Worm (Caenorhabditis elegans) whole organism, young adult: ENCODE measurements around the gene C32H11.3.

Source experiments
- B0019.2 ChIP-seq: fragments of 200-800 bp; sonication (Bioruptor generic); conservative IDR thresholded peaks from 2 replicates; pipeline ENCODE4 v1.3.6; 2022; ENCODE audit warnings: missing genetic modification reagents, missing genetic modification characterization, missing compliant biosample characterization
- F57A8.1 ChIP-seq: fragments of 200-800 bp; sonication (Bioruptor generic); optimal IDR thresholded peaks from 2 replicates; lab custom pipeline; 2018; ENCODE audit warnings: mild to moderate bottlenecking, missing genetic modification characterization, moderate library complexity, missing compliant biosample characterization
- Y56A3A.18 ChIP-seq: fragments of 200-800 bp; sonication (Bioruptor generic); IDR thresholded peaks from 2 replicates; pipeline ENCODE4 v1.3.6; 2022; ENCODE audit warnings: missing genetic modification reagents, missing genetic modification characterization, missing compliant biosample characterization
- akir-1 ChIP-seq: fragments of 200-800 bp; sonication (Bioruptor generic); optimal IDR thresholded peaks from 2 replicates; lab custom pipeline; 2018; ENCODE audit warnings: mild to moderate bottlenecking, missing genetic modification characterization, moderate library complexity, missing compliant biosample characterization
- ccch-3 ChIP-seq: fragments of 200-800 bp; sonication (Bioruptor generic); optimal IDR thresholded peaks from 2 replicates; lab custom pipeline; 2018; ENCODE audit warnings: mild to moderate bottlenecking, missing genetic modification characterization, missing compliant biosample characterization
- dox-1 ChIP-seq: fragments of 200-800 bp; sonication (Bioruptor generic); IDR thresholded peaks from 2 replicates; pipeline ENCODE4 v1.3.6; 2022; ENCODE audit warnings: missing genetic modification reagents, missing genetic modification characterization, missing compliant biosample characterization
- hlh-12 ChIP-seq: sonication (generic microtip); optimal IDR thresholded peaks from 2 replicates; lab custom pipeline; 2016; ENCODE audit warnings: missing genetic modification characterization, missing compliant biosample characterization
- hlh-26 ChIP-seq: fragments of 200-800 bp; sonication (Bioruptor generic); conservative IDR thresholded peaks from 2 replicates; pipeline ENCODE4 v1.3.6; 2022; ENCODE audit warnings: missing genetic modification reagents, missing genetic modification characterization, missing compliant biosample characterization
- lag-1 ChIP-seq: fragments of 200-800 bp; sonication (Bioruptor generic); IDR thresholded peaks from 2 replicates; pipeline ENCODE4 v1.3.6; 2022; ENCODE audit warnings: missing genetic modification reagents, missing genetic modification characterization, missing compliant biosample characterization
- lin-54 ChIP-seq: fragments of 200-800 bp; sonication (Bioruptor generic); optimal IDR thresholded peaks from 2 replicates; lab custom pipeline; 2018; ENCODE audit warnings: mild to moderate bottlenecking, missing genetic modification characterization, missing compliant biosample characterization
- lsl-1 ChIP-seq: fragments of 200-800 bp; sonication (Bioruptor generic); optimal IDR thresholded peaks from 2 replicates; lab custom pipeline; 2018; ENCODE audit warnings: mild to moderate bottlenecking, missing genetic modification characterization, moderate library complexity, missing compliant biosample characterization
- madf-6 ChIP-seq: fragments of 200-800 bp; sonication (Bioruptor generic); IDR thresholded peaks from 2 replicates; pipeline ENCODE4 v1.3.6; 2022; ENCODE audit warnings: missing genetic modification reagents, missing genetic modification characterization, missing compliant biosample characterization
- unc-62 ChIP-seq: fragments of 150-350 bp; optimal IDR thresholded peaks from 2 replicates; lab custom pipeline; 2014; ENCODE audit warnings: missing biosample characterization, missing genetic modification reagents, missing genetic modification characterization

ce11 chrIV:12870315-12870714 lies 48.0 kb upstream of the C32H11.3 start:
- TF ChIP-seq unc-62 (GFP tag; lab: Kevin White, UChicago), result no peak
- no peak for TF ChIP-seq hlh-26
- TF ChIP-seq lag-1 (GFP tag; lab: Robert Waterston, UW), result no peak
- TF ChIP-seq akir-1 (GFP tag; lab: Kevin White, UChicago), result no peak
- no peak for TF ChIP-seq B0019.2
- no peak for TF ChIP-seq hlh-12 (tag; lab: Kevin White, UChicago)
- TF ChIP-seq Y56A3A.18 (GFP tag; lab: Robert Waterston, UW), result no peak
- no peak for TF ChIP-seq F57A8.1 (GFP tag; lab: Kevin White, UChicago)
- TF ChIP-seq dox-1, result no peak
- TF ChIP-seq madf-6 (GFP tag; lab: Robert Waterston, UW), result no peak
- TF ChIP-seq lin-54 (GFP tag; lab: Kevin White, UChicago), result no peak
- TF ChIP-seq ccch-3 (GFP tag; lab: Kevin White, UChicago), result no peak
- TF ChIP-seq lsl-1 (GFP tag; lab: Kevin White, UChicago), result no peak
